Worm (Caenorhabditis elegans) whole organism, midembryonic: ENCODE data around the gene Y43F8C.17.

ENCODE experiments used
- T22C8.4 ChIP-seq: fragments of 200-800 bp; sonication (Bioruptor generic); IDR thresholded peaks from 2 replicates; pipeline ENCODE4 v1.3.6; 2022; ENCODE audit warnings: missing genetic modification characterization, missing compliant biosample characterization
- flt-1 ChIP-seq: fragments of 200-800 bp; sonication (Bioruptor generic); IDR thresholded peaks from 2 replicates; pipeline ENCODE4 v1.3.6; 2022; ENCODE audit warnings: missing genetic modification characterization, missing compliant biosample characterization
- med-1 ChIP-seq: sonication (generic microtip); optimal IDR thresholded peaks from 2 replicates; lab custom pipeline; 2017; ENCODE audit warnings: missing genetic modification characterization, mild to moderate bottlenecking, missing compliant biosample characterization, antibody characterized with exemption, missing genetic modification reagents; ENCODE audit not compliant: insufficient read depth
- ref-1 ChIP-seq: fragments of 200-800 bp; sonication (Bioruptor generic); conservative IDR thresholded peaks from 2 replicates; pipeline ENCODE4 v1.3.6; 2022; ENCODE audit warnings: missing genetic modification reagents, missing genetic modification characterization, missing compliant biosample characterization
- tab-1 ChIP-seq: fragments of 200-800 bp; sonication (Bioruptor generic); IDR thresholded peaks from 2 replicates; pipeline ENCODE4 v1.3.6; 2022; ENCODE audit warnings: missing genetic modification characterization, missing compliant biosample characterization

ce11 chrV:19671816-19672215 is 44.1 kb upstream of the Y43F8C.17 start:
- TF ChIP-seq tab-1 (GFP tag; lab: Robert Waterston, UW) (no peak), flt-1 (GFP tag; lab: Robert Waterston, UW) (no peak), ref-1 (no peak), T22C8.4 (GFP tag; lab: Robert Waterston, UW) (no peak), med-1 (GFP tag; lab: Kevin White, UChicago) (no peak)
